Worm (Caenorhabditis elegans) whole organism, early embryonic: Measurements from ENCODE around the gene srxa-19.

Experiments used
- ama-1 ChIP-seq: fragments of 150-350 bp; optimal IDR thresholded peaks from 2 replicates; lab custom pipeline; 2014
- flt-1 ChIP-seq: fragments of 200-800 bp; sonication (Bioruptor generic); IDR thresholded peaks from 2 replicates; pipeline ENCODE4 v1.3.6; 2022; ENCODE audit warnings: missing genetic modification characterization, missing compliant biosample characterization
- hmg-4 ChIP-seq: fragments of 200-800 bp; sonication (Bioruptor generic); optimal IDR thresholded peaks from 2 replicates; lab custom pipeline; 2018; ENCODE audit warnings: mild to moderate bottlenecking, missing genetic modification characterization, missing compliant biosample characterization
- hnd-1 ChIP-seq: sonication (generic microtip); optimal IDR thresholded peaks from 2 replicates; lab custom pipeline; 2016; ENCODE audit warnings: missing genetic modification characterization, missing compliant biosample characterization
- pes-1 ChIP-seq: fragments of 200-800 bp; sonication (Bioruptor generic); IDR thresholded peaks from 2 replicates; pipeline ENCODE4 v1.3.6; 2022; ENCODE audit warnings: missing genetic modification reagents, missing genetic modification characterization, missing compliant biosample characterization
- tbx-11 ChIP-seq: fragments of 200-800 bp; sonication (Bioruptor generic); IDR thresholded peaks from 2 replicates; pipeline ENCODE4 v1.3.6; 2022; ENCODE audit warnings: missing genetic modification characterization, missing compliant biosample characterization

DNA sequence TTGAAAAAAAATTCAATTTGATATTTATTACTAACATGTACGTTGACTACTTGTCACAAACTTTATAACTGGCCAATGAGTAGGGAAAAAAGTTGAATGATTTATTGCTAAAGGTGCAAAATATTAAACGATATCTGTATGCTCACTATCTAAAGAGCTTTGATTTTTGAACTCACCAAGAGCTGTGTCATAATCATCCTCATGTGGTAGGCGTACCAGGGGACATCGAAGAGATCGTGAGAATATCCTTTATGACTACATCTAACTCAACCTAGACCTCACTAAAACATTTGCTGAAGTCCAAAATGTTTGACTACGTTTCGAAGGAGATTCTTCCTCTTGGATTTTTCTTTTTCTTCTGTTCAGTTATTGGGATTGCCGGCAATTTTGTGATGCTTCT, 29.7 kb upstream of the srxa-19 start, which contains the start of gene srsx-28:
- TF ChIP-seq ama-1 (lab: Kevin White, UChicago): no peak
- no peak for TF ChIP-seq tbx-11 (GFP tag; lab: Robert Waterston, UW)
- no peak for TF ChIP-seq flt-1 (GFP tag; lab: Robert Waterston, UW)
- no peak for TF ChIP-seq hmg-4 (GFP tag; lab: Kevin White, UChicago)
- no peak for TF ChIP-seq hnd-1 (tag; lab: Kevin White, UChicago)
- no peak for TF ChIP-seq pes-1 (GFP tag; lab: Robert Waterston, UW)
